ENCODE assay signal across 1 fruit fly cellular context in the genomic region with DNA sequence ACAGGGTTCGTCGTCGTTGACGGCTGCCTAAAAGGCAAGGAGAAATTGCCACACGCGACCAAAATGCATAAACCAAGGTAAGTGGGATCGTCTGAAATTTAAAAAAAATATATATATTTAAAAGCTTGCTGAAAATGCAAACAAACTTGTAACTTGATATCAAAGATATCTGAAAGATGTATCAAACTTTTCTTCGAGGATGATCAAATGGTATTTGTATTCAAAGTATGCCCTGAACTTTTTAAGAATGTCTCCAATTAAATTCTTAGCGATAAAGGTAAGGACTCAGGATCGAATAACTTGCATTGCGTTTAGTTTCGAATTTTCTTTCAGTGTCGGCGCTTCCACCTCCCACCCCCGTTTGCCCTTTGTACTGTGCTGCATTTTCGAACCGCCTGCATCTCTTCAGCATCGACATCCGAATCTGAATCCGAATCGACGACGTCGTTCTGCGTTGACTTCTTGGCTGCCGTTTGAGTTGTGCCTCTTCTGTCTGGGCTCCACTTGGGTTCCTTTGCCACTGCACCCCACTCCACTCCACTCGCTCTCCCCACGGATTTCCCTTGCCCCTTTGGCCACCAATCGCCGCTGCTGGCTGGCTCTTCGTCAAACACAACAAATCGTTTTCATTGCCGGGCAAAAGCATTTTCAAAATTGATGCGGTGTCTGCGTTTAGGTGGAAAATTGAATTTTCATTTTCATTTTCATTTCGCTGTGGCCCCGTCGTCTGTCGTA.
TF ChIP-seq lines count a peak whose summit lies in the region.

No protein-coding gene starts in this region.

TF ChIP-seq in whole organism, embryonic, 481 proteins besides CTCF, POLR2A, EP300 and RAD21 (continued from another document):
- no peak for TF ChIP-seq Neu2 (GFP tag; optimal IDR thresholded peaks at IDR 0.05; lab: Kevin White, UChicago; ENCODE audit: borderline replicate concordance)
- TF ChIP-seq sqz (GFP tag; optimal IDR thresholded peaks at IDR 0.05; lab: Kevin White, UChicago) = peak; percentile 16
- no peak for TF ChIP-seq pan (optimal IDR thresholded peaks at IDR 0.05; lab: Kevin White, UChicago)
- no peak for TF ChIP-seq pan (GFP tag; optimal IDR thresholded peaks at IDR 0.05 in 1 of 2, IDR thresholded peaks at IDR 0.05 in 1 of 2)
- TF ChIP-seq CG33213 (GFP tag; optimal IDR thresholded peaks at IDR 0.05; lab: Kevin White, UChicago) = no peak
- no peak for TF ChIP-seq gce (GFP tag; IDR thresholded peaks at IDR 0.05; lab: Robert Waterston, UW)
- TF ChIP-seq Med (GFP tag; lab: Kevin White, UChicago) = peak; percentile 19
- TF ChIP-seq Ets97D (GFP tag; optimal IDR thresholded peaks at IDR 0.05; lab: Kevin White, UChicago) = no peak
- TF ChIP-seq dmrt11E (tag; optimal IDR thresholded peaks at IDR 0.05; lab: Kevin White, UChicago) = peak; percentile 77
- no peak for TF ChIP-seq CG3281 (GFP tag; optimal IDR thresholded peaks at IDR 0.05; lab: Kevin White, UChicago)
- TF ChIP-seq Atf-2 (GFP tag; optimal IDR thresholded peaks at IDR 0.05; lab: Kevin White, UChicago) = no peak
- no peak for TF ChIP-seq Scr (GFP tag; IDR thresholded peaks at IDR 0.05; lab: Robert Waterston, UW; ENCODE audit: partially characterized antibody)
- TF ChIP-seq cas (GFP tag; IDR thresholded peaks at IDR 0.05; lab: Robert Waterston, UW) = no peak
- TF ChIP-seq dmrt99B (tag; optimal IDR thresholded peaks at IDR 0.05; lab: Kevin White, UChicago) = peak; percentile 19
- TF ChIP-seq mam (GFP tag; optimal IDR thresholded peaks at IDR 0.05; lab: Kevin White, UChicago) = no peak
- peak; percentile 47 for TF ChIP-seq CG7839 (tag; optimal IDR thresholded peaks at IDR 0.05; lab: Kevin White, UChicago)
- peak; percentile 42 for TF ChIP-seq Spps (tag; optimal IDR thresholded peaks at IDR 0.05; lab: Kevin White, UChicago)
- TF ChIP-seq zen2 (GFP tag; IDR thresholded peaks at IDR 0.05; lab: Robert Waterston, UW; ENCODE audit: partially characterized antibody) = no peak
- no peak for TF ChIP-seq Dfd (GFP tag; optimal IDR thresholded peaks at IDR 0.05; lab: Kevin White, UChicago)
- TF ChIP-seq tin (GFP tag; optimal IDR thresholded peaks at IDR 0.05; lab: Kevin White, UChicago) = peak; percentile 1
- peak; percentile 42 for TF ChIP-seq trem (tag; optimal IDR thresholded peaks at IDR 0.05; lab: Kevin White, UChicago)
- peak; percentile 0 for TF ChIP-seq CG12659 (GFP tag; optimal IDR thresholded peaks at IDR 0.05; lab: Kevin White, UChicago)
- TF ChIP-seq CG10267 (tag; optimal IDR thresholded peaks at IDR 0.05; lab: Kevin White, UChicago) = peak; percentile 35
- TF ChIP-seq CG11504 (tag; optimal IDR thresholded peaks at IDR 0.05; lab: Kevin White, UChicago) = peak; percentile 4
